Worm (Caenorhabditis elegans): ENCODE results near the gene rpc-1.

DNA sequence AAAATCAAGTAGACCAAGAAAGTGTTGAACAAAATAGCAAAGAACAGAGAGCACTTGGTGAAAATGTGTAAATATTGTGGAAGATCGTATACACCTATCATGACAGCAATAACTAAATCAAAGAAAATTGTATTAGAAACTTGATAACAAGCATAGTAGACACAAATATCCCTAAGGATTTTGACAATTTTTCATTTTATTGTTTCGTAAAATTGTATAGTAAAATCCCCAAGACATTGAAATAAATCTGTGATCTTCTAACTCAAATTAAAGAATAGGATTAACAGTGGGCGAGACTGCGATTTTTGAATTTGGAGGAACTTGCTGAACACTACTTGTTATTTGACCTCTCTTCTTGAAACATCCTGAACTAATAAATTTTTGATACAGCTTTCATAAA is 5.7 kb upstream of the rpc-1 start, which contains the start of gene str-220:
- no peak for TF ChIP-seq tbx-2 (tag; optimal IDR thresholded peaks at IDR 0.05)
- no peak for TF ChIP-seq unc-62 (GFP tag; optimal IDR thresholded peaks at IDR 0.05)
- TF ChIP-seq nhr-43 (tag; optimal IDR thresholded peaks at IDR 0.05; ENCODE audit: poor library complexity, severe bottlenecking): no peak
- TF ChIP-seq pqm-1 (tag; optimal IDR thresholded peaks at IDR 0.05): no peak
- TF ChIP-seq nhr-23 (tag; optimal IDR thresholded peaks at IDR 0.05): no peak
- no peak for TF ChIP-seq egl-27 (tag; optimal IDR thresholded peaks at IDR 0.05)
- no peak for TF ChIP-seq fos-1 (tag; optimal IDR thresholded peaks at IDR 0.05)
- TF ChIP-seq pha-4 (tag; optimal IDR thresholded peaks at IDR 0.05): no peak
- TF ChIP-seq nhr-12 (tag; optimal IDR thresholded peaks at IDR 0.05): no peak
- no peak for TF ChIP-seq elt-3 (tag; optimal IDR thresholded peaks at IDR 0.05)
- no peak for TF ChIP-seq nhr-76 (tag; optimal IDR thresholded peaks at IDR 0.05)
- no peak for TF ChIP-seq nhr-28 (tag; optimal IDR thresholded peaks at IDR 0.05)
